Worm (Caenorhabditis elegans) whole organism, L2 larva: ENCODE measurements around the gene ZK813.4.

Experiments used
- C34F6.9 ChIP-seq: fragments of 150-350 bp; optimal IDR thresholded peaks from 2 replicates; lab custom pipeline; 2014; ENCODE audit warnings: missing biosample characterization, missing genetic modification characterization
- R02D3.7 ChIP-seq: fragments of 150-350 bp; optimal IDR thresholded peaks from 2 replicates; lab custom pipeline; 2014; ENCODE audit warnings: missing biosample characterization, missing genetic modification characterization
- ZK546.5 ChIP-seq: sonication (generic microtip); optimal IDR thresholded peaks from 2 replicates; lab custom pipeline; 2017; ENCODE audit warnings: missing biosample characterization, missing genetic modification characterization
- alr-1 ChIP-seq: fragments of 150-350 bp; optimal IDR thresholded peaks from 2 replicates; lab custom pipeline; 2014; ENCODE audit warnings: missing biosample characterization, missing genetic modification characterization
- blmp-1 ChIP-seq: sonication (generic microtip); optimal IDR thresholded peaks from 2 replicates; lab custom pipeline; 2017; ENCODE audit warnings: missing genetic modification characterization, mild to moderate bottlenecking, missing compliant biosample characterization, antibody characterized with exemption, moderate library complexity; ENCODE audit not compliant: insufficient read depth
- ceh-16 ChIP-seq: fragments of 150-350 bp; optimal IDR thresholded peaks from 2 replicates; lab custom pipeline; 2014; ENCODE audit warnings: missing biosample characterization, missing genetic modification characterization
- ceh-82 ChIP-seq: fragments of 150-350 bp; optimal IDR thresholded peaks from 2 replicates; lab custom pipeline; 2014; ENCODE audit warnings: missing biosample characterization, missing genetic modification characterization
- crh-2 ChIP-seq: sonication (generic microtip); optimal IDR thresholded peaks from 2 replicates; lab custom pipeline; 2017; ENCODE audit warnings: missing biosample characterization, missing genetic modification characterization
- dmd-4 ChIP-seq: sonication (generic microtip); optimal IDR thresholded peaks from 2 replicates; lab custom pipeline; 2017; ENCODE audit warnings: missing biosample characterization, missing genetic modification characterization
- egl-27 ChIP-seq: sonication (generic microtip); optimal IDR thresholded peaks from 3 replicates; lab custom pipeline; 2017; ENCODE audit warnings: missing biosample characterization, missing genetic modification reagents, missing genetic modification characterization
- elt-3 ChIP-seq: sonication (generic microtip); optimal IDR thresholded peaks from 2 replicates; lab custom pipeline; 2017; ENCODE audit warnings: missing biosample characterization, missing genetic modification characterization
- fos-1 ChIP-seq: fragments of 150-350 bp; optimal IDR thresholded peaks from 2 replicates; lab custom pipeline; 2014; ENCODE audit warnings: missing biosample characterization, missing genetic modification characterization
- gmeb-1 ChIP-seq: fragments of 150-350 bp; optimal IDR thresholded peaks from 2 replicates; lab custom pipeline; 2014; ENCODE audit warnings: missing biosample characterization, missing genetic modification characterization
- lin-13 ChIP-seq: fragments of 150-350 bp; optimal IDR thresholded peaks from 2 replicates; lab custom pipeline; 2014; ENCODE audit warnings: missing biosample characterization, missing genetic modification reagents, missing genetic modification characterization
- lin-39 ChIP-seq: fragments of 150-350 bp; optimal IDR thresholded peaks from 2 replicates; lab custom pipeline; 2014; ENCODE audit warnings: missing biosample characterization, missing genetic modification reagents, missing genetic modification characterization
- lsy-2 ChIP-seq, 2 experiments: fragments of 150-350 bp in 1 of 2; sonication (generic microtip) in 1 of 2; optimal IDR thresholded peaks; 2 replicates each; lab custom pipeline; 2014 to 2017; ENCODE audit warnings: missing biosample characterization in 2 of 2, missing genetic modification characterization in 2 of 2
- mab-5 ChIP-seq: fragments of 150-350 bp; optimal IDR thresholded peaks from 2 replicates; lab custom pipeline; 2014; ENCODE audit warnings: missing biosample characterization, missing genetic modification characterization
- mbf-1 ChIP-seq: sonication (generic microtip); optimal IDR thresholded peaks from 2 replicates; lab custom pipeline; 2017; ENCODE audit warnings: missing biosample characterization, missing genetic modification characterization
- mdl-1 ChIP-seq, 2 experiments: fragments of 150-350 bp in 1 of 2; sonication (generic microtip) in 1 of 2; optimal IDR thresholded peaks; 2 replicates each; lab custom pipeline; 2017; ENCODE audit warnings: missing biosample characterization in 2 of 2, missing genetic modification characterization in 2 of 2
- nhr-10 ChIP-seq: sonication (generic microtip); optimal IDR thresholded peaks from 2 replicates; lab custom pipeline; 2017; ENCODE audit warnings: missing biosample characterization, missing genetic modification characterization
- nhr-11 ChIP-seq: fragments of 150-350 bp; optimal IDR thresholded peaks from 2 replicates; lab custom pipeline; 2014; ENCODE audit warnings: missing biosample characterization, missing genetic modification characterization
- nhr-21 ChIP-seq: fragments of 150-350 bp; optimal IDR thresholded peaks from 2 replicates; lab custom pipeline; 2014; ENCODE audit warnings: missing biosample characterization, missing genetic modification characterization
- nhr-23 ChIP-seq: fragments of 150-350 bp; optimal IDR thresholded peaks from 2 replicates; lab custom pipeline; 2014; ENCODE audit warnings: missing biosample characterization, missing genetic modification reagents, missing genetic modification characterization
- nhr-237 ChIP-seq: fragments of 150-350 bp; optimal IDR thresholded peaks from 2 replicates; lab custom pipeline; 2014; ENCODE audit warnings: missing biosample characterization, missing genetic modification characterization
- nhr-25 ChIP-seq: fragments of 150-350 bp; sonication (generic microtip); optimal IDR thresholded peaks from 3 replicates; lab custom pipeline; 2014; ENCODE audit warnings: missing biosample characterization, missing genetic modification characterization
- nhr-6 ChIP-seq: fragments of 150-350 bp; optimal IDR thresholded peaks from 2 replicates; lab custom pipeline; 2014; ENCODE audit warnings: missing biosample characterization, missing genetic modification characterization
- nhr-77 ChIP-seq: fragments of 150-350 bp; optimal IDR thresholded peaks from 2 replicates; lab custom pipeline; 2014; ENCODE audit warnings: missing biosample characterization, missing genetic modification characterization
- peb-1 ChIP-seq: fragments of 150-350 bp; optimal IDR thresholded peaks from 2 replicates; lab custom pipeline; 2014; ENCODE audit warnings: missing biosample characterization, missing genetic modification characterization
- sem-4 ChIP-seq: fragments of 150-350 bp; optimal IDR thresholded peaks from 2 replicates; lab custom pipeline; 2014; ENCODE audit warnings: missing biosample characterization, missing genetic modification reagents, missing genetic modification characterization
- snpc-4 ChIP-seq: fragments of 150-350 bp; optimal IDR thresholded peaks from 2 replicates; lab custom pipeline; 2014; ENCODE audit warnings: missing biosample characterization, missing genetic modification characterization
- unc-39 ChIP-seq: fragments of 150-350 bp; optimal IDR thresholded peaks from 2 replicates; lab custom pipeline; 2014; ENCODE audit warnings: missing biosample characterization, missing genetic modification characterization
- unc-55 ChIP-seq: fragments of 150-350 bp; sonication (generic microtip); optimal IDR thresholded peaks from 3 replicates; lab custom pipeline; 2014; ENCODE audit warnings: missing biosample characterization, missing genetic modification reagents, missing genetic modification characterization
- unc-62 ChIP-seq: fragments of 150-350 bp; optimal IDR thresholded peaks from 2 replicates; lab custom pipeline; 2014; ENCODE audit warnings: missing biosample characterization, missing genetic modification reagents, missing genetic modification characterization
- zag-1 ChIP-seq: fragments of 150-350 bp; optimal IDR thresholded peaks from 2 replicates; lab custom pipeline; 2014; ENCODE audit warnings: missing biosample characterization, missing genetic modification characterization
- ztf-1 ChIP-seq: fragments of 200-800 bp; sonication (Bioruptor generic); conservative IDR thresholded peaks from 2 replicates; pipeline ENCODE4 v1.3.6; 2022; ENCODE audit warnings: missing genetic modification characterization, missing compliant biosample characterization
- ztf-4 ChIP-seq: fragments of 150-350 bp; optimal IDR thresholded peaks from 2 replicates; lab custom pipeline; 2014; ENCODE audit warnings: missing biosample characterization, missing genetic modification characterization

ZK813.4 gene

ce11 chrX:3469332-3469731 is 39.4 kb upstream of the ZK813.4 start:
- TF ChIP-seq blmp-1 (no peak), ztf-1 (GFP tag; lab: Robert Waterston, UW) (no peak), lin-39 (tag; lab: Kevin White, UChicago) (no peak), nhr-77 (tag; lab: Kevin White, UChicago) (no peak), nhr-237 (tag; lab: Kevin White, UChicago) (no peak), fos-1 (no peak), R02D3.7 (no peak), egl-27 (tag; lab: Kevin White, UChicago) (no peak), unc-39 (no peak), ceh-16 (tag; lab: Kevin White, UChicago) (no peak), nhr-6 (tag; lab: Kevin White, UChicago) (no peak), unc-62 (no peak), snpc-4 (tag; lab: Kevin White, UChicago) (no peak)

ce11 chrX:3467958-3468357 is 38.0 kb upstream of the ZK813.4 start:
- TF ChIP-seq ztf-4 (no peak), C34F6.9 (no peak), mab-5 (tag; lab: Kevin White, UChicago) (no peak), nhr-25 (tag; lab: Kevin White, UChicago) (no peak), ZK546.5 (tag; lab: Kevin White, UChicago) (no peak), zag-1 (tag; lab: Kevin White, UChicago) (no peak), lin-39 (tag; lab: Kevin White, UChicago) (no peak), elt-3 (tag; lab: Kevin White, UChicago) (no peak), nhr-21 (tag; lab: Kevin White, UChicago) (no peak), alr-1 (no peak), nhr-10 (tag; lab: Kevin White, UChicago) (no peak), mdl-1 (tag; optimal IDR thresholded peaks at IDR 0.05; lab: Kevin White, UChicago) (no peak), unc-62 (no peak), egl-27 (tag; lab: Kevin White, UChicago) (no peak)

ce11 chrX:3467004-3467761 is 37.3 kb upstream of the ZK813.4 start:
- TF ChIP-seq unc-55 (GFP tag; lab: Kevin White, UChicago) (peak; percentile 28), fos-1 (no peak)

- TF ChIP-seq nhr-23 (tag; lab: Kevin White, UChicago) (no peak), ZK546.5 (tag; lab: Kevin White, UChicago) (no peak), unc-39 (no peak), crh-2 (tag; lab: Kevin White, UChicago) (no peak), dmd-4 (tag; lab: Kevin White, UChicago) (no peak), alr-1 (no peak), lsy-2 (tag; optimal IDR thresholded peaks at IDR 0.05; lab: Kevin White, UChicago) (no peak), nhr-25 (tag; lab: Kevin White, UChicago) (no peak), nhr-6 (tag; lab: Kevin White, UChicago) (no peak), mbf-1 (no peak), ceh-16 (tag; lab: Kevin White, UChicago) (no peak), sem-4 (tag; lab: Kevin White, UChicago) (no peak), ceh-82 (tag; lab: Kevin White, UChicago) (no peak), elt-3 (tag; lab: Kevin White, UChicago) (no peak), lin-13 (GFP tag; lab: Kevin White, UChicago) (no peak), peb-1 (tag; lab: Kevin White, UChicago) (no peak), unc-55 (GFP tag; lab: Kevin White, UChicago) (no peak), nhr-11 (no peak), gmeb-1 (no peak)
Measured at ce11 chrX:3465785-3466184, 35.9 kb upstream of the ZK813.4 start, which contains the start of the genes ZK377.15 and sax-3. TSS of gene ZK377.15 (minus strand) at chrX:3465885. TSS of gene sax-3 (minus strand) at chrX:3465927.
